Worm (Caenorhabditis elegans): ENCODE results near the gene K07D4.5.

DNA sequence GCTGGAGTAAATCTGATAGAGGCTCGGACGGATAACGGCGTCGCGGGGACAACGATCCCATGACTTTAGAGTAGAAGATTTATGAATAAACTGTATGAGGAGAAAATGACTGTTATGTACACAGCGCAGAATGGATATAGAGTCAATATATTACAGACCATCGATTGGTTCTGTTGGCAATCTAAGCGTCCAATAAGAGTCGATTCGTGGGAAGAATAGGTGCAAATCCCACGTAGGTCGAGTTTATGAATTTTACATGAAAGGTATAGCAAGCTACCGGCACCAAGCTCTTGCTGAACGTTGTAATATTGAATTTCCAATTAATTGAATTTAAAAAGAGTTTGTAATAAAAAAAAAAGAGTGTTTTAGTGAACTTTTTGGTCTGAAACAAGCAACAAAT is 38.6 kb upstream of the K07D4.5 start, which contains the start of gene fbxb-118:
- TF ChIP-seq dao-5 (tag; optimal IDR thresholded peaks at IDR 0.05) (no peak), W03F9.2 (tag; optimal IDR thresholded peaks at IDR 0.05) (no peak)

Measured in whole organism, L4/young adult.